Worm (Caenorhabditis elegans) whole organism, L4 larva: ENCODE data around the gene F57G12.1.

Experiments
- D1046.2 ChIP-seq: fragments of 200-800 bp; sonication (Bioruptor generic); IDR thresholded peaks from 2 replicates; pipeline ENCODE4 v1.3.6; 2022; ENCODE audit warnings: missing genetic modification characterization, missing compliant biosample characterization
- F37D6.2 ChIP-seq: sonication (generic microtip); optimal IDR thresholded peaks from 2 replicates; lab custom pipeline; 2016; ENCODE audit warnings: mild to moderate bottlenecking, missing genetic modification characterization, missing compliant biosample characterization
- F44E2.7 ChIP-seq: fragments of 200-800 bp; sonication (Bioruptor generic); IDR thresholded peaks from 2 replicates; pipeline ENCODE4 v2.1.2; 2022; ENCODE audit warnings: missing genetic modification characterization, missing compliant biosample characterization
- F49E8.2 ChIP-seq: sonication (generic microtip); optimal IDR thresholded peaks from 2 replicates; lab custom pipeline; 2016; ENCODE audit warnings: missing compliant biosample characterization, mild to moderate bottlenecking, missing genetic modification characterization, borderline replicate concordance
- T20F7.1 ChIP-seq: fragments of 200-800 bp; sonication (Bioruptor generic); optimal IDR thresholded peaks from 2 replicates; lab custom pipeline; 2018; ENCODE audit warnings: mild to moderate bottlenecking, missing genetic modification characterization, missing compliant biosample characterization
- T26A8.4 ChIP-seq: fragments of 200-800 bp; sonication (Bioruptor generic); IDR thresholded peaks from 2 replicates; pipeline ENCODE4 v1.3.6; 2022; ENCODE audit warnings: missing genetic modification characterization, missing compliant biosample characterization
- Y105C5A.15 ChIP-seq: fragments of 200-800 bp; sonication (Bioruptor generic); IDR thresholded peaks from 2 replicates; pipeline ENCODE4 v1.3.6; 2022; ENCODE audit warnings: missing genetic modification characterization, missing compliant biosample characterization
- Y75B8A.6 ChIP-seq: fragments of 200-800 bp; sonication (Bioruptor generic); IDR thresholded peaks from 2 replicates; pipeline ENCODE4 v1.3.6; 2022; ENCODE audit warnings: missing genetic modification reagents, missing genetic modification characterization, missing compliant biosample characterization
- ZK546.5 ChIP-seq, 2 experiments: sonication (generic microtip); optimal IDR thresholded peaks; 2 replicates each; lab custom pipeline; 2017; ENCODE audit warnings: missing biosample characterization in 2 of 2, missing genetic modification characterization in 2 of 2
- ceh-28 ChIP-seq: fragments of 150-350 bp; optimal IDR thresholded peaks from 2 replicates; lab custom pipeline; 2014; ENCODE audit warnings: missing biosample characterization, missing genetic modification reagents, missing genetic modification characterization
- ceh-82 ChIP-seq: sonication (generic microtip); optimal IDR thresholded peaks from 2 replicates; lab custom pipeline; 2017; ENCODE audit warnings: missing biosample characterization, missing genetic modification characterization
- cey-2 ChIP-seq: sonication (generic microtip); optimal IDR thresholded peaks from 3 replicates; lab custom pipeline; 2017; ENCODE audit warnings: missing genetic modification characterization, mild to moderate bottlenecking, missing compliant biosample characterization, antibody characterized with exemption, borderline replicate concordance; ENCODE audit not compliant: insufficient read depth
- ctbp-1 ChIP-seq: fragments of 200-800 bp; sonication (Bioruptor generic); IDR thresholded peaks from 2 replicates; pipeline ENCODE4 v1.3.6; 2022; ENCODE audit warnings: missing genetic modification reagents, missing genetic modification characterization, missing compliant biosample characterization
- daf-12 ChIP-seq: fragments of 150-350 bp; optimal IDR thresholded peaks from 2 replicates; lab custom pipeline; 2014; ENCODE audit warnings: missing biosample characterization, missing genetic modification reagents, missing genetic modification characterization
- daf-8 ChIP-seq: fragments of 200-800 bp; sonication (Bioruptor generic); IDR thresholded peaks from 2 replicates; pipeline ENCODE4 v1.3.6; 2022; ENCODE audit warnings: missing genetic modification characterization, missing compliant biosample characterization
- dmd-8 ChIP-seq: fragments of 200-800 bp; sonication (Bioruptor generic); IDR thresholded peaks from 2 replicates; pipeline ENCODE4 v1.3.6; 2022; ENCODE audit warnings: missing genetic modification characterization, missing compliant biosample characterization
- dmd-9 ChIP-seq: fragments of 200-800 bp; sonication (Bioruptor generic); IDR thresholded peaks from 2 replicates; pipeline ENCODE4 v1.3.6; 2022; ENCODE audit warnings: missing genetic modification reagents, missing genetic modification characterization, missing compliant biosample characterization
- egl-27 ChIP-seq: sonication (generic microtip); optimal IDR thresholded peaks from 3 replicates; lab custom pipeline; 2017; ENCODE audit warnings: missing biosample characterization, missing genetic modification reagents, missing genetic modification characterization
- fos-1 ChIP-seq: fragments of 150-350 bp; optimal IDR thresholded peaks from 2 replicates; lab custom pipeline; 2014; ENCODE audit warnings: missing biosample characterization, missing genetic modification characterization
- hif-1 ChIP-seq, 2 experiments: sonication (generic microtip); optimal IDR thresholded peaks; 2 replicates each; lab custom pipeline; 2016 to 2017; ENCODE audit warnings: missing compliant biosample characterization in 2 of 2, missing genetic modification characterization in 2 of 2, missing genetic modification reagents in 2 of 2, missing genotype in 2 of 2, mild to moderate bottlenecking in 1 of 2
- hlh-30 ChIP-seq: sonication (generic microtip); optimal IDR thresholded peaks from 2 replicates; lab custom pipeline; 2017; ENCODE audit warnings: antibody characterized with exemption, mild to moderate bottlenecking, missing genetic modification characterization, missing compliant biosample characterization; ENCODE audit not compliant: insufficient read depth
- lim-7 ChIP-seq: fragments of 200-800 bp; sonication (Bioruptor generic); IDR thresholded peaks from 2 replicates; pipeline ENCODE4 v1.3.6; 2022; ENCODE audit warnings: missing genetic modification characterization, missing compliant biosample characterization
- lin-15B ChIP-seq: fragments of 150-350 bp; sonication (generic microtip); optimal IDR thresholded peaks from 3 replicates; lab custom pipeline; 2014; ENCODE audit warnings: missing biosample characterization, missing genetic modification characterization
- lin-39 ChIP-seq: fragments of 150-350 bp; optimal IDR thresholded peaks from 2 replicates; lab custom pipeline; 2014; ENCODE audit warnings: missing biosample characterization, missing genetic modification reagents, missing genetic modification characterization
- lsy-2 ChIP-seq, 2 experiments: fragments of 150-350 bp in 1 of 2; sonication (generic microtip) in 1 of 2; optimal IDR thresholded peaks; 2 replicates each; lab custom pipeline; 2014 to 2017; ENCODE audit warnings: missing biosample characterization in 2 of 2, missing genetic modification characterization in 2 of 2
- madf-5 ChIP-seq, 2 experiments: fragments of 200-800 bp; sonication (Bioruptor generic); IDR thresholded peaks; 2 replicates each; pipeline ENCODE4 v1.3.6; 2022; ENCODE audit warnings: missing compliant biosample characterization in 2 of 2, missing genetic modification characterization in 2 of 2
- mep-1 ChIP-seq: fragments of 150-350 bp; sonication (generic microtip); optimal IDR thresholded peaks from 3 replicates; lab custom pipeline; 2014; ENCODE audit warnings: missing biosample characterization, missing genetic modification characterization
- mes-2 ChIP-seq: sonication (generic microtip); optimal IDR thresholded peaks from 2 replicates; lab custom pipeline; 2016; ENCODE audit warnings: missing genotype, mild to moderate bottlenecking, missing genetic modification characterization, missing compliant biosample characterization; ENCODE audit not compliant: poor library complexity, severe bottlenecking
- nhr-10 ChIP-seq: fragments of 150-350 bp; optimal IDR thresholded peaks from 2 replicates; lab custom pipeline; 2014; ENCODE audit warnings: missing biosample characterization, missing genetic modification characterization
- nhr-102 ChIP-seq: sonication (generic microtip); optimal IDR thresholded peaks from 2 replicates; lab custom pipeline; 2016; ENCODE audit warnings: mild to moderate bottlenecking, missing genetic modification characterization, moderate library complexity, missing compliant biosample characterization
- nhr-11 ChIP-seq: fragments of 150-350 bp; optimal IDR thresholded peaks from 2 replicates; lab custom pipeline; 2014; ENCODE audit warnings: missing biosample characterization, missing genetic modification characterization
- nhr-111 ChIP-seq: fragments of 200-800 bp; sonication (Bioruptor generic); optimal IDR thresholded peaks from 2 replicates; lab custom pipeline; 2018; ENCODE audit warnings: mild to moderate bottlenecking, missing genetic modification characterization, missing compliant biosample characterization
- nhr-25 ChIP-seq: sonication (generic microtip); optimal IDR thresholded peaks from 2 replicates; lab custom pipeline; 2017; ENCODE audit warnings: missing genetic modification characterization, mild to moderate bottlenecking, missing compliant biosample characterization, antibody characterized with exemption, moderate library complexity, borderline replicate concordance; ENCODE audit not compliant: insufficient read depth
- nhr-28 ChIP-seq: fragments of 150-350 bp; optimal IDR thresholded peaks from 2 replicates; lab custom pipeline; 2014; ENCODE audit warnings: missing biosample characterization, missing genetic modification characterization
- nhr-48 ChIP-seq: sonication (generic microtip); optimal IDR thresholded peaks from 2 replicates; lab custom pipeline; 2016; ENCODE audit warnings: mild to moderate bottlenecking, missing genetic modification characterization, missing compliant biosample characterization
- nhr-6 ChIP-seq: fragments of 150-350 bp; optimal IDR thresholded peaks from 2 replicates; lab custom pipeline; 2014; ENCODE audit warnings: missing biosample characterization, missing genetic modification characterization
- pha-4 ChIP-seq, 2 experiments: fragments of 150-350 bp in 1 of 2; fragments of 200-800 bp in 1 of 2; sonication (Bioruptor generic) in 1 of 2; IDR thresholded peaks in 1 of 2; optimal IDR thresholded peaks in 1 of 2; 2 replicates each; pipeline versions ENCODE4 v1.3.6 to Lab custom; 2014 to 2022; ENCODE audit warnings: missing genetic modification characterization in 2 of 2, missing genetic modification reagents in 2 of 2, missing biosample characterization in 1 of 2, missing compliant biosample characterization in 1 of 2
- rbr-2 ChIP-seq: sonication (generic microtip); optimal IDR thresholded peaks from 2 replicates; lab custom pipeline; 2016; ENCODE audit warnings: missing genotype, missing genetic modification characterization, missing compliant biosample characterization
- saeg-2 ChIP-seq: fragments of 200-800 bp; sonication (Bioruptor generic); IDR thresholded peaks from 2 replicates; pipeline ENCODE4 v1.3.6; 2022; ENCODE audit warnings: missing genetic modification reagents, missing genetic modification characterization, missing compliant biosample characterization
- sdz-12 ChIP-seq: fragments of 200-800 bp; sonication (Bioruptor generic); optimal IDR thresholded peaks from 2 replicates; lab custom pipeline; 2018; ENCODE audit warnings: mild to moderate bottlenecking, missing genetic modification characterization, missing compliant biosample characterization
- set-16 ChIP-seq: fragments of 200-800 bp; sonication (Bioruptor generic); IDR thresholded peaks from 2 replicates; pipeline ENCODE4 v1.3.6; 2022; ENCODE audit warnings: missing genetic modification reagents, missing genetic modification characterization, missing compliant biosample characterization
- snpc-1.2 ChIP-seq: fragments of 200-800 bp; sonication (Bioruptor generic); IDR thresholded peaks from 2 replicates; pipeline ENCODE4 v1.3.6; 2022; ENCODE audit warnings: missing genetic modification reagents, missing genetic modification characterization, missing compliant biosample characterization
- tag-97 ChIP-seq: fragments of 200-800 bp; sonication (Bioruptor generic); IDR thresholded peaks from 2 replicates; pipeline ENCODE4 v1.3.6; 2022; ENCODE audit warnings: missing genetic modification characterization, missing compliant biosample characterization
- tra-1 ChIP-seq: fragments of 200-800 bp; sonication (Bioruptor generic); IDR thresholded peaks from 2 replicates; pipeline ENCODE4 v1.3.6; 2022; ENCODE audit warnings: missing genetic modification reagents, missing genetic modification characterization, missing compliant biosample characterization
- unc-130 ChIP-seq: sonication (generic microtip); optimal IDR thresholded peaks from 2 replicates; lab custom pipeline; 2016; ENCODE audit warnings: missing genetic modification reagents, missing genetic modification characterization, missing compliant biosample characterization
- unc-39 ChIP-seq: sonication (generic microtip); optimal IDR thresholded peaks from 2 replicates; lab custom pipeline; 2017; ENCODE audit warnings: missing biosample characterization, missing genetic modification characterization
- zag-1 ChIP-seq: fragments of 150-350 bp; optimal IDR thresholded peaks from 2 replicates; lab custom pipeline; 2014; ENCODE audit warnings: missing biosample characterization, missing genetic modification characterization
- zfp-2 ChIP-seq: sonication (generic microtip); optimal IDR thresholded peaks from 2 replicates; lab custom pipeline; 2016; ENCODE audit warnings: mild to moderate bottlenecking, missing genetic modification characterization, missing compliant biosample characterization
- zip-11 ChIP-seq: fragments of 200-800 bp; sonication (Bioruptor generic); IDR thresholded peaks from 2 replicates; pipeline ENCODE4 v1.3.6; 2022; ENCODE audit warnings: missing genetic modification characterization, missing compliant biosample characterization
- zip-2 ChIP-seq: fragments of 150-350 bp; optimal IDR thresholded peaks from 2 replicates; lab custom pipeline; 2014; ENCODE audit warnings: missing biosample characterization, missing genetic modification characterization
- ztf-11 ChIP-seq: fragments of 150-350 bp; optimal IDR thresholded peaks from 2 replicates; lab custom pipeline; 2014; ENCODE audit warnings: missing biosample characterization, missing genetic modification characterization
- ztf-7 ChIP-seq: fragments of 150-350 bp; optimal IDR thresholded peaks from 2 replicates; lab custom pipeline; 2014; ENCODE audit warnings: missing biosample characterization, missing genetic modification characterization

Gene F57G12.1

DNA sequence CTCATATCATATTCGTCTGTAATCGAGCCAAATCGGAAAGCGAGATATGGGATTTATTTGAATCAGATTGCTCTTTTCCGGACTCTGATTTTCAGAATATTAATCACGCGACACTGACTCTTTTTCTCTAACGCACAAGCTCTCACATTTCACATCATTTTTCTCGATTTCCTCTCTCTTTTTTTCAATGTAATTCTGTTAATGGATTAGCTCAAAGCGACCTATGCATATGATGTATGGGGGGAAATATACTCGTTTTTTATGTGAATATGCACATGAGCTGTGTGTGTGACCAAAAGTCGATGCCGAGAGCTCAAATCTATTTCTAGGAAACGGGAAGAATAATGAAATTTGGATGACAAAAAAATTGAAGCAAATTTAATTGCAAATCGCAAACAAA lies 29.1 kb upstream of the F57G12.1 start:
- TF ChIP-seq ZK546.5 (tag; optimal IDR thresholded peaks at IDR 0.05; lab: Kevin White, UChicago) (no peak), unc-39 (no peak), lin-39 (tag; lab: Kevin White, UChicago) (no peak), nhr-25 (no peak), ceh-28 (tag; lab: Kevin White, UChicago) (no peak), ztf-11 (no peak), zip-11 (GFP tag; lab: Robert Waterston, UW) (no peak), Y75B8A.6 (GFP tag; lab: Robert Waterston, UW) (no peak), nhr-111 (GFP tag; lab: Kevin White, UChicago) (no peak), nhr-48 (peak; percentile 20), nhr-6 (tag; lab: Kevin White, UChicago) (no peak), fos-1 (no peak), T26A8.4 (0 out of 2 replicates have a peak, but pooled peaks have one; percentile 27), cey-2 (tag; lab: Kevin White, UChicago) (no peak), daf-8 (GFP tag; lab: Robert Waterston, UW) (no peak), saeg-2 (GFP tag; lab: Robert Waterston, UW) (no peak), dmd-9 (GFP tag; lab: Robert Waterston, UW) (no peak), zip-2 (tag; lab: Kevin White, UChicago) (no peak), nhr-102 (no peak), lin-15B (tag; lab: Kevin White, UChicago) (no peak), F37D6.2 (tag; lab: Kevin White, UChicago) (no peak), ceh-82 (tag; lab: Kevin White, UChicago) (no peak), dmd-8 (GFP tag; lab: Robert Waterston, UW) (no peak), nhr-11 (peak; percentile 81), snpc-1.2 (GFP tag; lab: Robert Waterston, UW) (no peak), F49E8.2 (tag; lab: Kevin White, UChicago) (no peak), daf-12 (no peak), mep-1 (tag; lab: Kevin White, UChicago) (peak; percentile 31), lim-7 (GFP tag; lab: Robert Waterston, UW) (no peak), T20F7.1 (no peak), sdz-12 (GFP tag; lab: Kevin White, UChicago) (no peak), unc-130 (GFP tag; lab: Kevin White, UChicago) (no peak), hif-1 (tag; optimal IDR thresholded peaks at IDR 0.05; lab: Kevin White, UChicago) (no peak), ztf-7 (tag; lab: Kevin White, UChicago) (no peak), zfp-2 (tag; lab: Kevin White, UChicago) (no peak), F44E2.7 (GFP tag; lab: Robert Waterston, UW) (no peak), nhr-28 (tag; lab: Kevin White, UChicago) (no peak), tra-1 (GFP tag; lab: Robert Waterston, UW) (no peak), ctbp-1 (GFP tag; lab: Robert Waterston, UW) (no peak), zag-1 (no peak), rbr-2 (tag; lab: Kevin White, UChicago) (peak; percentile 22), mes-2 (tag; lab: Kevin White, UChicago) (no peak), egl-27 (tag; lab: Kevin White, UChicago) (no peak), hlh-30 (tag; lab: Kevin White, UChicago) (peak; percentile 41), nhr-10 (no peak), tag-97 (no peak), lsy-2 (tag; optimal IDR thresholded peaks at IDR 0.05; lab: Kevin White, UChicago) (peak in 1 of 2 experiments; percentile 50), Y105C5A.15 (GFP tag; lab: Robert Waterston, UW) (no peak), pha-4 (GFP tag; IDR thresholded peaks at IDR 0.05; lab: Robert Waterston, UW) (no peak), pha-4 (tag; optimal IDR thresholded peaks at IDR 0.05; lab: Kevin White, UChicago) (no peak), D1046.2 (GFP tag; lab: Robert Waterston, UW) (no peak), set-16 (GFP tag; lab: Robert Waterston, UW) (no peak), madf-5 (GFP tag; IDR thresholded peaks at IDR 0.05; lab: Robert Waterston, UW) (no peak)
